Worm (Caenorhabditis elegans) whole organism, L1 larva: ENCODE results near the gene pap-2.

ENCODE experiments used
- aha-1 ChIP-seq: fragments of 150-350 bp; optimal IDR thresholded peaks from 2 replicates; lab custom pipeline; 2014; ENCODE audit warnings: missing biosample characterization, missing genetic modification characterization
- ceh-82 ChIP-seq, 3 experiments: fragments of 150-350 bp in 1 of 3; sonication (generic microtip) in 2 of 3; optimal IDR thresholded peaks; 2 replicates each; lab custom pipeline; 2014 to 2017; ENCODE audit warnings: missing biosample characterization in 3 of 3, missing genetic modification characterization in 3 of 3
- dsc-1 ChIP-seq: sonication (generic microtip); optimal IDR thresholded peaks from 2 replicates; lab custom pipeline; 2016; ENCODE audit warnings: mild to moderate bottlenecking, missing genetic modification characterization, missing compliant biosample characterization
- elt-2 ChIP-seq: sonication (generic microtip); optimal IDR thresholded peaks from 2 replicates; lab custom pipeline; 2016; ENCODE audit warnings: missing genetic modification characterization, mild to moderate bottlenecking, inconsistent platforms, missing compliant biosample characterization, missing genetic modification reagents
- fkh-10 ChIP-seq: sonication (generic microtip); optimal IDR thresholded peaks from 2 replicates; lab custom pipeline; 2017; ENCODE audit warnings: missing biosample characterization, missing genetic modification reagents, missing genetic modification characterization
- fos-1 ChIP-seq: fragments of 150-350 bp; optimal IDR thresholded peaks from 2 replicates; lab custom pipeline; 2014; ENCODE audit warnings: missing biosample characterization, missing genetic modification characterization
- isw-1 ChIP-seq: fragments of 200-800 bp; sonication (Bioruptor generic); IDR thresholded peaks from 2 replicates; pipeline ENCODE4 v1.3.6; 2022; ENCODE audit warnings: missing genetic modification characterization, missing compliant biosample characterization
- mab-9 ChIP-seq: fragments of 200-800 bp; sonication (Bioruptor generic); IDR thresholded peaks from 2 replicates; pipeline ENCODE4 v1.3.6; 2022; ENCODE audit warnings: missing genetic modification reagents, missing genetic modification characterization, missing compliant biosample characterization
- nhr-237 ChIP-seq: fragments of 150-350 bp; optimal IDR thresholded peaks from 2 replicates; lab custom pipeline; 2014; ENCODE audit warnings: missing biosample characterization, missing genetic modification characterization
- nhr-28 ChIP-seq: fragments of 150-350 bp; optimal IDR thresholded peaks from 2 replicates; lab custom pipeline; 2014; ENCODE audit warnings: missing biosample characterization, missing genetic modification characterization
- ztf-4 ChIP-seq: fragments of 150-350 bp; optimal IDR thresholded peaks from 2 replicates; lab custom pipeline; 2014; ENCODE audit warnings: missing biosample characterization, missing genetic modification characterization

ce11 chrII:9653679-9654078 lies 44.5 kb upstream of the pap-2 start, which contains the start of gene ZK1307.2:
- no peak for TF ChIP-seq fkh-10
- TF ChIP-seq ceh-82 (tag; optimal IDR thresholded peaks at IDR 0.05; lab: Kevin White, UChicago), result no peak
- no peak for TF ChIP-seq fos-1 (tag; lab: Kevin White, UChicago)
- TF ChIP-seq mab-9 (GFP tag; lab: Robert Waterston, UW), result no peak
- no peak for TF ChIP-seq dsc-1 (tag; lab: Kevin White, UChicago)
- no peak for TF ChIP-seq aha-1
- TF ChIP-seq ztf-4 (tag; lab: Kevin White, UChicago), result no peak
- TF ChIP-seq elt-2 (tag; lab: Kevin White, UChicago), result no peak
- no peak for TF ChIP-seq isw-1 (GFP tag; lab: Robert Waterston, UW)
- no peak for TF ChIP-seq nhr-237
- TF ChIP-seq nhr-28 (tag; lab: Kevin White, UChicago), result no peak
